Worm (Caenorhabditis elegans): ENCODE data around the gene srlf-28.

The srlf-28 gene

ce11 chrIV:14337757-14338156, 5.9 kb downstream of the srlf-28 start, which contains the start of gene Y67A10A.2:
Gene Y67A10A.2 (plus strand): TSS chrIV:14338057.
- TF ChIP-seq ces-1 (GFP tag; optimal IDR thresholded peaks at IDR 0.05): no peak
- TF ChIP-seq hlh-1 (tag; optimal IDR thresholded peaks at IDR 0.05): no peak

ce11 chrIV:14335768-14336167, 7.9 kb downstream of the srlf-28 start:
- no peak for TF ChIP-seq sem-2 (GFP tag; optimal IDR thresholded peaks at IDR 0.05)
- no peak for TF ChIP-seq blmp-1 (tag; optimal IDR thresholded peaks at IDR 0.05)
- TF ChIP-seq ham-2 (GFP tag; optimal IDR thresholded peaks at IDR 0.05): no peak
- TF ChIP-seq ceh-43 (GFP tag; optimal IDR thresholded peaks at IDR 0.05): no peak
- no peak for TF ChIP-seq snpc-4 (tag; optimal IDR thresholded peaks at IDR 0.05)
- TF ChIP-seq zip-8 (tag; optimal IDR thresholded peaks at IDR 0.05): no peak
- no peak for TF ChIP-seq pha-4 (tag; optimal IDR thresholded peaks at IDR 0.05)
- no peak for TF ChIP-seq lsy-2 (tag; optimal IDR thresholded peaks at IDR 0.05)

- no peak for TF ChIP-seq cnd-1 (tag; optimal IDR thresholded peaks at IDR 0.05)
- TF ChIP-seq bed-3 (GFP tag; optimal IDR thresholded peaks at IDR 0.05): no peak
- TF ChIP-seq M03D4.4 (tag; optimal IDR thresholded peaks at IDR 0.05): no peak
- TF ChIP-seq ceh-43 (GFP tag; optimal IDR thresholded peaks at IDR 0.05): no peak
- no peak for TF ChIP-seq unc-39 (tag; optimal IDR thresholded peaks at IDR 0.05)
- TF ChIP-seq snpc-4 (tag; optimal IDR thresholded peaks at IDR 0.05): no peak
- no peak for TF ChIP-seq elt-3 (tag; optimal IDR thresholded peaks at IDR 0.05)
- no peak for TF ChIP-seq nhr-76 (tag; optimal IDR thresholded peaks at IDR 0.05)
- no peak for TF ChIP-seq sptf-1 (tag; optimal IDR thresholded peaks at IDR 0.05)
Observed at ce11 chrIV:14334359-14334758, 9.3 kb downstream of the srlf-28 start, which contains the start of gene Y67A10A.3. Gene Y67A10A.3 (minus strand): TSS chrIV:14334459.

- TF ChIP-seq ceh-43 (GFP tag; optimal IDR thresholded peaks at IDR 0.05) (no peak), unc-62 (GFP tag; optimal IDR thresholded peaks at IDR 0.05) (no peak), unc-39 (tag; optimal IDR thresholded peaks at IDR 0.05) (no peak), ham-2 (GFP tag; optimal IDR thresholded peaks at IDR 0.05) (no peak), mls-2 (tag; optimal IDR thresholded peaks at IDR 0.05) (no peak), drap-1 (GFP tag; optimal IDR thresholded peaks at IDR 0.05) (peak; percentile 26), hlh-1 (tag; optimal IDR thresholded peaks at IDR 0.05) (no peak), sem-2 (GFP tag; optimal IDR thresholded peaks at IDR 0.05) (no peak), cnd-1 (tag; optimal IDR thresholded peaks at IDR 0.05) (no peak), ces-1 (GFP tag; optimal IDR thresholded peaks at IDR 0.05) (no peak), lin-32 (GFP tag; optimal IDR thresholded peaks at IDR 0.05) (no peak), nhr-28 (tag; optimal IDR thresholded peaks at IDR 0.05) (no peak), flh-1 (GFP tag; optimal IDR thresholded peaks at IDR 0.05) (no peak), lsy-2 (tag; optimal IDR thresholded peaks at IDR 0.05) (no peak), sptf-1 (tag; optimal IDR thresholded peaks at IDR 0.05) (peak; percentile 39), ceh-39 (tag; optimal IDR thresholded peaks at IDR 0.05) (no peak), lin-13 (tag; optimal IDR thresholded peaks at IDR 0.05) (no peak), blmp-1 (tag; optimal IDR thresholded peaks at IDR 0.05) (no peak), zip-8 (tag; optimal IDR thresholded peaks at IDR 0.05) (no peak), bed-3 (GFP tag; optimal IDR thresholded peaks at IDR 0.05) (no peak), tbx-8 (GFP tag; optimal IDR thresholded peaks at IDR 0.05) (no peak), mep-1 (tag; optimal IDR thresholded peaks at IDR 0.05) (no peak), nhr-2 (tag; optimal IDR thresholded peaks at IDR 0.05) (no peak), unc-120 (tag; optimal IDR thresholded peaks at IDR 0.05; ENCODE audit: poor library complexity, severe bottlenecking) (peak; percentile 64), nhr-12 (tag; optimal IDR thresholded peaks at IDR 0.05) (no peak), nhr-237 (tag; optimal IDR thresholded peaks at IDR 0.05) (no peak)
Observed at ce11 chrIV:14326694-14327298, 16.9 kb downstream of the srlf-28 start.

ce11 chrIV:14326283-14326682, 17.4 kb downstream of the srlf-28 start, which contains the start of gene fbxa-83:
Gene fbxa-83 (minus strand): TSS chrIV:14326383.
- TF ChIP-seq cnd-1 (tag; optimal IDR thresholded peaks at IDR 0.05) (no peak), unc-120 (tag; optimal IDR thresholded peaks at IDR 0.05; ENCODE audit: poor library complexity, severe bottlenecking) (no peak), ceh-43 (GFP tag; optimal IDR thresholded peaks at IDR 0.05) (no peak), ces-1 (GFP tag; optimal IDR thresholded peaks at IDR 0.05) (no peak), flh-1 (GFP tag; optimal IDR thresholded peaks at IDR 0.05) (no peak), lsy-2 (tag; optimal IDR thresholded peaks at IDR 0.05) (no peak)
